Fruit fly (Drosophila melanogaster) whole organism, embryonic: ENCODE measurements around the gene NELF-B.

ENCODE experiments used
- Atf-2 ChIP-seq: fragments of 200-800 bp; sonication (Bioruptor generic); optimal IDR thresholded peaks from 2 replicates; lab custom pipeline; 2016; ENCODE audit warnings: missing biosample characterization, missing genetic modification characterization
- Blimp-1 ChIP-seq: fragments of 200-800 bp; sonication (Bioruptor generic); optimal IDR thresholded peaks from 3 replicates; lab custom pipeline; 2018; ENCODE audit warnings: missing biosample characterization, missing genetic modification characterization, mild to moderate bottlenecking, moderate library complexity, missing genetic modification reagents
- CG10147 ChIP-seq: fragments of 200-800 bp; sonication (Bioruptor generic); optimal IDR thresholded peaks from 2 replicates; lab custom pipeline; 2019; ENCODE audit warnings: missing biosample characterization, mild to moderate bottlenecking, missing genetic modification characterization, moderate library complexity
- CG10274 ChIP-seq: fragments of 200-800 bp; sonication (Bioruptor generic); optimal IDR thresholded peaks from 3 replicates; lab custom pipeline; 2017; ENCODE audit warnings: missing biosample characterization, mild to moderate bottlenecking, missing genetic modification characterization
- CG10321 ChIP-seq: fragments of 200-800 bp; sonication (Bioruptor generic); IDR thresholded peaks from 2 replicates; pipeline ENCODE4 v1.3.6; 2022; ENCODE audit warnings: missing biosample characterization, missing genetic modification characterization
- CG12299 ChIP-seq: fragments of 200-800 bp; sonication (Bioruptor generic); optimal IDR thresholded peaks from 2 replicates; lab custom pipeline; 2018; ENCODE audit warnings: missing biosample characterization, mild to moderate bottlenecking, missing genetic modification characterization
- CG12942 ChIP-seq: fragments of 200-800 bp; sonication (Bioruptor generic); optimal IDR thresholded peaks from 3 replicates; lab custom pipeline; 2016; ENCODE audit warnings: missing biosample characterization, missing genetic modification characterization
- CG14050 ChIP-seq: fragments of 200-800 bp; sonication (Bioruptor generic); IDR thresholded peaks from 3 replicates; pipeline ENCODE4 v1.3.6; 2022; ENCODE audit warnings: missing biosample characterization, missing genetic modification characterization
- CG1529 ChIP-seq: fragments of 200-800 bp; sonication (Bioruptor generic); optimal IDR thresholded peaks from 3 replicates; lab custom pipeline; 2018; ENCODE audit warnings: missing biosample characterization, missing genetic modification characterization
- CG1602 ChIP-seq: fragments of 200-800 bp; sonication (Bioruptor generic); optimal IDR thresholded peaks from 3 replicates; lab custom pipeline; 2016; ENCODE audit warnings: missing biosample characterization, missing genetic modification characterization
- CG16779 ChIP-seq: fragments of 200-800 bp; sonication (Bioruptor generic); IDR thresholded peaks from 2 replicates; pipeline ENCODE4 v1.3.6; 2022; ENCODE audit warnings: missing biosample characterization, missing genetic modification characterization
- CG17802 ChIP-seq: fragments of 200-800 bp; sonication (Bioruptor generic); optimal IDR thresholded peaks from 2 replicates; lab custom pipeline; 2018; ENCODE audit warnings: missing biosample characterization, mild to moderate bottlenecking, missing genetic modification characterization, moderate library complexity
- CG2116 ChIP-seq: fragments of 200-800 bp; sonication (Bioruptor generic); optimal IDR thresholded peaks from 3 replicates; lab custom pipeline; 2018; ENCODE audit warnings: missing biosample characterization, mild to moderate bottlenecking, missing genetic modification characterization
- CG2712 ChIP-seq: fragments of 200-800 bp; optimal IDR thresholded peaks from 3 replicates; lab custom pipeline; 2019; ENCODE audit warnings: missing biosample characterization, mild to moderate bottlenecking, missing genetic modification characterization, moderate library complexity
- CG3281 ChIP-seq: fragments of 200-800 bp; sonication (Bioruptor generic); optimal IDR thresholded peaks from 3 replicates; lab custom pipeline; 2017; ENCODE audit warnings: missing biosample characterization, mild to moderate bottlenecking, missing genetic modification characterization
- CG4404 ChIP-seq: fragments of 200-800 bp; sonication (Bioruptor generic); IDR thresholded peaks from 2 replicates; pipeline ENCODE4 v1.3.6; 2022; ENCODE audit warnings: missing biosample characterization, missing genetic modification characterization
- CG4707 ChIP-seq: fragments of 200-800 bp; sonication (Bioruptor generic); optimal IDR thresholded peaks from 2 replicates; lab custom pipeline; 2018; ENCODE audit warnings: missing biosample characterization, mild to moderate bottlenecking, missing genetic modification characterization, moderate library complexity
- CG8944 ChIP-seq: fragments of 200-800 bp; sonication (Bioruptor generic); optimal IDR thresholded peaks from 3 replicates; lab custom pipeline; 2016; ENCODE audit warnings: missing biosample characterization, missing genetic modification characterization
- CG9215 ChIP-seq: fragments of 200-800 bp; sonication (Bioruptor generic); IDR thresholded peaks from 2 replicates; pipeline ENCODE4 v1.3.6; 2022; ENCODE audit warnings: missing biosample characterization, missing genetic modification characterization
- CrebB ChIP-seq: fragments of 200-800 bp; sonication (Bioruptor generic); optimal IDR thresholded peaks from 3 replicates; lab custom pipeline; 2018; ENCODE audit warnings: missing biosample characterization, mild to moderate bottlenecking, missing genetic modification characterization
- Dek ChIP-seq: fragments of 200-800 bp; sonication (Bioruptor generic); optimal IDR thresholded peaks from 3 replicates; lab custom pipeline; 2019; ENCODE audit warnings: missing biosample characterization, mild to moderate bottlenecking, missing genetic modification characterization, moderate library complexity
- Hr51 ChIP-seq, 2 experiments: fragments of 200-800 bp; sonication (Bioruptor generic); optimal IDR thresholded peaks; 2 replicates in 1 of 2; 3 replicates in 1 of 2; lab custom pipeline; 2016 to 2018; ENCODE audit warnings: missing biosample characterization in 2 of 2, missing genetic modification characterization in 2 of 2, mild to moderate bottlenecking in 1 of 2, moderate library complexity in 1 of 2
- Kr ChIP-seq: fragments of 200-800 bp; sonication (Bioruptor generic); optimal IDR thresholded peaks from 2 replicates; lab custom pipeline; 2017; ENCODE audit warnings: missing biosample characterization, mild to moderate bottlenecking, missing genetic modification characterization
- Lhr ChIP-seq: fragments of 200-800 bp; sonication (Bioruptor generic); optimal IDR thresholded peaks from 3 replicates; lab custom pipeline; 2017; ENCODE audit warnings: mild to moderate bottlenecking, missing biosample characterization, missing genetic modification reagents, missing genetic modification characterization
- Lim3 ChIP-seq: fragments of 200-800 bp; sonication (Bioruptor generic); IDR thresholded peaks from 2 replicates; pipeline ENCODE4 v1.3.6; 2022; ENCODE audit warnings: missing biosample characterization, missing genetic modification characterization
- Mad ChIP-seq: fragments of 200-800 bp; sonication (Bioruptor generic); optimal IDR thresholded peaks from 2 replicates; lab custom pipeline; 2016; ENCODE audit warnings: missing biosample characterization, missing genetic modification characterization
- Med ChIP-seq: fragments of 200-800 bp; sonication (Bioruptor generic); peaks from one replicate; lab custom pipeline; 2016; ENCODE audit warnings: missing biosample characterization, missing genetic modification characterization, mild to moderate bottlenecking, inconsistent platforms, moderate library complexity
- Nf-YC ChIP-seq: fragments of 200-800 bp; optimal IDR thresholded peaks from 3 replicates; lab custom pipeline; 2019; ENCODE audit warnings: missing biosample characterization, mild to moderate bottlenecking, missing genetic modification characterization, moderate library complexity
- Taf1 ChIP-seq: fragments of 200-800 bp; sonication (Bioruptor generic); IDR thresholded peaks from 2 replicates; pipeline ENCODE4 v1.3.6; 2022; ENCODE audit warnings: missing biosample characterization, missing genetic modification characterization
- Xrp1 ChIP-seq: fragments of 200-800 bp; sonication (Bioruptor generic); IDR thresholded peaks from 2 replicates; pipeline ENCODE4 v1.3.6; 2022; ENCODE audit warnings: missing biosample characterization, missing genetic modification characterization
- ash1 ChIP-seq: fragments of 200-800 bp; sonication (Bioruptor generic); optimal IDR thresholded peaks from 2 replicates; lab custom pipeline; 2018; ENCODE audit warnings: missing biosample characterization, mild to moderate bottlenecking, missing genetic modification characterization
- az2 ChIP-seq: fragments of 200-800 bp; sonication (Bioruptor generic); optimal IDR thresholded peaks from 3 replicates; lab custom pipeline; 2016; ENCODE audit warnings: missing biosample characterization, missing genetic modification characterization
- bigmax ChIP-seq: fragments of 200-800 bp; sonication (Bioruptor generic); optimal IDR thresholded peaks from 2 replicates; lab custom pipeline; 2018; ENCODE audit warnings: missing biosample characterization, mild to moderate bottlenecking, missing genetic modification characterization
- danr ChIP-seq: fragments of 200-800 bp; sonication (Bioruptor generic); IDR thresholded peaks from 2 replicates; pipeline ENCODE4 v1.3.6; 2022; ENCODE audit warnings: missing biosample characterization, missing genetic modification characterization
- disco-r ChIP-seq: fragments of 200-800 bp; sonication (Bioruptor generic); optimal IDR thresholded peaks from 2 replicates; lab custom pipeline; 2016; ENCODE audit warnings: missing biosample characterization, missing genetic modification characterization
- dm ChIP-seq: fragments of 200-800 bp; sonication (Bioruptor generic); optimal IDR thresholded peaks from 3 replicates; lab custom pipeline; 2016; ENCODE audit warnings: missing biosample characterization, missing genetic modification characterization
- gcm ChIP-seq: fragments of 200-800 bp; sonication (Bioruptor generic); optimal IDR thresholded peaks from 2 replicates; lab custom pipeline; 2019; ENCODE audit warnings: missing biosample characterization, mild to moderate bottlenecking, missing genetic modification characterization, moderate library complexity
- gsb-n ChIP-seq: fragments of 200-800 bp; sonication (Bioruptor generic); optimal IDR thresholded peaks from 3 replicates; lab custom pipeline; 2018; ENCODE audit warnings: missing biosample characterization, mild to moderate bottlenecking, missing genetic modification characterization
- hkb ChIP-seq, 2 experiments: fragments of 200-800 bp in 1 of 2; fragments of >200 bp in 1 of 2; sonication (Bioruptor generic) in 1 of 2; IDR thresholded peaks in 1 of 2; optimal IDR thresholded peaks in 1 of 2; 2 replicates each; pipeline versions ENCODE4 v1.3.6 to Lab custom; 2017 to 2022; ENCODE audit warnings: missing biosample characterization in 1 of 2, missing genetic modification characterization in 1 of 2
- ind ChIP-seq: fragments of 200-800 bp; sonication (Bioruptor generic); optimal IDR thresholded peaks from 3 replicates; lab custom pipeline; 2016; ENCODE audit warnings: missing biosample characterization, missing genetic modification characterization
- lov ChIP-seq, 2 experiments: fragments of 200-800 bp in 1 of 2; fragments of >200 bp in 1 of 2; sonication (Bioruptor generic) in 1 of 2; IDR thresholded peaks in 1 of 2; optimal IDR thresholded peaks in 1 of 2; 2 replicates in 1 of 2; 3 replicates in 1 of 2; pipeline versions ENCODE4 v1.3.6 to Lab custom; 2017 to 2022; ENCODE audit warnings: missing biosample characterization in 1 of 2, missing genetic modification characterization in 1 of 2
- p53 ChIP-seq: fragments of 200-800 bp; sonication (Bioruptor generic); optimal IDR thresholded peaks from 2 replicates; lab custom pipeline; 2016; ENCODE audit warnings: missing biosample characterization, missing genetic modification characterization
- pita ChIP-seq: fragments of 200-800 bp; sonication (Bioruptor generic); optimal IDR thresholded peaks from 2 replicates; lab custom pipeline; 2017; ENCODE audit warnings: missing biosample characterization, mild to moderate bottlenecking, missing genetic modification characterization
- pum ChIP-seq: fragments of 200-800 bp; sonication (Bioruptor generic); optimal IDR thresholded peaks from 2 replicates; lab custom pipeline; 2016; ENCODE audit warnings: missing biosample characterization, missing genetic modification characterization
- salm ChIP-seq: fragments of 200-800 bp; sonication (Bioruptor generic); optimal IDR thresholded peaks from 2 replicates; lab custom pipeline; 2018; ENCODE audit warnings: missing biosample characterization, mild to moderate bottlenecking, missing genetic modification characterization
- shn ChIP-seq: fragments of 200-800 bp; sonication (Bioruptor generic); optimal IDR thresholded peaks from 3 replicates; lab custom pipeline; 2016; ENCODE audit warnings: missing biosample characterization, missing genetic modification characterization
- sima ChIP-seq: fragments of 200-800 bp; sonication (Bioruptor generic); optimal IDR thresholded peaks from 2 replicates; lab custom pipeline; 2016; ENCODE audit warnings: missing biosample characterization, missing genetic modification characterization
- tio ChIP-seq: fragments of 200-800 bp; sonication (Bioruptor generic); optimal IDR thresholded peaks from 2 replicates; lab custom pipeline; 2017; ENCODE audit warnings: missing biosample characterization, missing genetic modification characterization, inconsistent platforms
- wor ChIP-seq: fragments of 200-800 bp; sonication (Bioruptor generic); IDR thresholded peaks from 2 replicates; pipeline ENCODE4 v1.3.6; 2022; ENCODE audit warnings: missing biosample characterization, missing genetic modification characterization
- zfh2 ChIP-seq: fragments of 200-800 bp; sonication (Bioruptor generic); optimal IDR thresholded peaks from 2 replicates; lab custom pipeline; 2016; ENCODE audit warnings: missing biosample characterization, missing genetic modification characterization

NELF-B gene

dm6 chrX:7710439-7711154 lies 17.6 kb downstream of the NELF-B start (continued):
- TF ChIP-seq CG10321 (GFP tag; lab: Robert Waterston, UW) (no peak), zfh2 (GFP tag; lab: Kevin White, UChicago) (no peak), CG9215 (GFP tag; lab: Robert Waterston, UW) (no peak), CG3281 (GFP tag; lab: Kevin White, UChicago) (peak; percentile 36), Atf-2 (GFP tag; lab: Kevin White, UChicago) (no peak), gcm (GFP tag; lab: Kevin White, UChicago) (peak; percentile 25), Dek (peak; percentile 11), CG12299 (peak; percentile 6), CG16779 (GFP tag; lab: Robert Waterston, UW) (no peak), CG8944 (GFP tag; lab: Kevin White, UChicago) (peak; percentile 45), pita (peak; percentile 21), disco-r (no peak), ind (GFP tag; lab: Kevin White, UChicago) (peak; percentile 6), CG1529 (no peak), Hr51 (GFP tag; optimal IDR thresholded peaks at IDR 0.05; lab: Kevin White, UChicago) (peak in 1 of 2 experiments; percentile 24), CG17802 (tag; lab: Kevin White, UChicago) (no peak), hkb (optimal IDR thresholded peaks at IDR 0.05; lab: Kevin White, UChicago) (no peak), hkb (GFP tag; IDR thresholded peaks at IDR 0.05; lab: Robert Waterston, UW) (no peak), Lim3 (GFP tag; lab: Robert Waterston, UW) (no peak), danr (GFP tag; lab: Robert Waterston, UW) (no peak), dm (GFP tag; lab: Kevin White, UChicago) (peak; percentile 37), sima (GFP tag; lab: Kevin White, UChicago) (no peak), wor (GFP tag; lab: Robert Waterston, UW) (no peak), p53 (GFP tag; lab: Kevin White, UChicago) (peak; percentile 27), CG4707 (GFP tag; lab: Kevin White, UChicago) (no peak), Nf-YC (tag; lab: Kevin White, UChicago) (no peak), ash1 (GFP tag; lab: Kevin White, UChicago) (no peak), Xrp1 (GFP tag; lab: Robert Waterston, UW) (no peak), gsb-n (peak; percentile 46), pum (GFP tag; lab: Kevin White, UChicago) (no peak), az2 (GFP tag; lab: Kevin White, UChicago) (no peak), CG4404 (GFP tag; lab: Robert Waterston, UW) (no peak), Med (GFP tag; lab: Kevin White, UChicago) (peak; percentile 92), CG12942 (GFP tag; lab: Kevin White, UChicago) (no peak), CG10147 (GFP tag; lab: Kevin White, UChicago) (no peak), CG2116 (GFP tag; lab: Kevin White, UChicago) (peak; percentile 86), Mad (GFP tag; lab: Kevin White, UChicago) (no peak), CG1602 (GFP tag; lab: Kevin White, UChicago) (peak; percentile 34), Blimp-1 (GFP tag; lab: Kevin White, UChicago) (peak; percentile 11), lov (optimal IDR thresholded peaks at IDR 0.05; lab: Kevin White, UChicago) (no peak), lov (GFP tag; IDR thresholded peaks at IDR 0.05; lab: Robert Waterston, UW) (no peak), Lhr (GFP tag; lab: Kevin White, UChicago) (peak; percentile 77), CrebB (tag; lab: Kevin White, UChicago) (no peak), CG2712 (peak; percentile 49), bigmax (GFP tag; lab: Kevin White, UChicago) (no peak), salm (tag; lab: Kevin White, UChicago) (no peak), shn (no peak), CG10274 (no peak), CG14050 (no peak), tio (GFP tag; lab: Kevin White, UChicago) (no peak), Kr (GFP tag; lab: Kevin White, UChicago) (no peak), Taf1 (no peak)
